Worm (Caenorhabditis elegans): ENCODE data around the gene rif-1.2.

DNA sequence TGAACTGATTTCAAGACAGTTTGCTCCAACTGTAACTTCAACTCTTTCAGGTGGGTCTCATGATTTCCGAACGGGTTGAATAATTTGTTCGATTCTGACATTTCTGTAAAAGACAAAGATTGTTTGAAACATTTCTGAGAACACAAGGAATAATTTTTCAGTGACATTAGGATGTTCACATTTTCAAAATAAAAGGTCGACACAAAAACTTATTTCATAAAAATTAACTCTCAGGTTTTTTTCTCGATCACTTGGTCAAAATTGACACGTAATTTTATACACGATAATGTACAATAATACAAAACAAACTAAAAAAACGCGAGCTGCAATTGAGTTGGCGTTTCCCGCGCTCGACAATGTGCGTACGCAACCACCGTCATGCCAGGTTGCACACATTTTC is at the start of gene rif-1.2:
- no peak for TF ChIP-seq ztf-11 (tag; optimal IDR thresholded peaks at IDR 0.05)
- no peak for TF ChIP-seq pha-4 (tag; optimal IDR thresholded peaks at IDR 0.05)
- no peak for TF ChIP-seq ces-1 (GFP tag; optimal IDR thresholded peaks at IDR 0.05)

Data from whole organism, mixed stage, embryonic.